Fruit fly (Drosophila melanogaster): ENCODE measurements around the gene elav.

Gene elav

DNA sequence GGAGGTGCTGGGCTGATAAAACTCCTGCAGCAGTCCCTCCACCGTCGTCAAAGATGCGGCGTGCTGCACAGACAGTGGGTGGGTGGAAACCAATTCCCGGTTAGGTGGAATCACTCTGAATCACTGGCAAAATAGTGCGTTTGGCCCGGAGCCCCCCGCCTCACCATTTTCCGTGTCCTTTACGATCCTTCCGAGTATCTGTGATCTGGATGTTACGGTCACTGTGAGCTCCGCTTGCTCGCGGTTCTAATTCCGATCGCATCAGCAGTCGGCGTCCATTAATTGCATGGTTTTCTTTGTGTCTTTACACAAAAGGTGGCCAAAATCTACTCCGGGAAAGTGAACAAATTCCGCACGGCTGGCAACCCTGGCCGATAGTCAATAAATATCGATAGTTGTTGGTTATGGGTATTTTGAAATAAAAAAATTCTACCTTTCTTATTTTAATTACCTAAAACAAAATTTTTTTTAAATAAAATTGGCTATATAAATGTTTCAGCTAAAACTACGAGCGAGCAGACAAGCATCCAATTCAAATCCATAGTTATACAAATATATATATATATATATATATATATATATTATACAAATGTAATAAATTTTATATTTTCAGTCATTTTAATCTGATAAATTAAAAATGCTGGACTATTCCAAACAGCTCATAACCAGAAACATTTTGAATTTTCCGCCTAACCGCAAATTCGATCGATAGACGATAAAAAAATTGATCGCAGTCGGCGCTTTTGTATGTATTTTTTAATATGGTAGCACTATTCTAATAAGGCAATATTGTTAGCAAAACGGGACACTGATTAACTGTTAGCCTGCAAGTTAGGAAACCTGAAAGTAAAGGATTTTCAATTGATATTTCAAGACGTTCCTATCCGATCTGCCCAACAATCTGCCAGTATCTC is 46.5 kb downstream of the elav start, which contains the start of the genes ebo and CG13373 (continued):
- TF ChIP-seq CG11398 (GFP tag; optimal IDR thresholded peaks at IDR 0.05), result no peak
- TF ChIP-seq CG5245 (GFP tag; optimal IDR thresholded peaks at IDR 0.05), result no peak
- peak; percentile 49 for TF ChIP-seq Bgb (GFP tag; IDR thresholded peaks at IDR 0.05; ENCODE audit: partially characterized antibody)
- TF ChIP-seq CG42726 (GFP tag; IDR thresholded peaks at IDR 0.05; ENCODE audit: partially characterized antibody), result no peak
- TF ChIP-seq fu2 (GFP tag; optimal IDR thresholded peaks at IDR 0.05), result no peak
- no peak for TF ChIP-seq lab (GFP tag; optimal IDR thresholded peaks at IDR 0.05)
- TF ChIP-seq tin (GFP tag; optimal IDR thresholded peaks at IDR 0.05), result peak; percentile 5
- peak; percentile 3 for TF ChIP-seq CG12659 (GFP tag; optimal IDR thresholded peaks at IDR 0.05)
- TF ChIP-seq Hmx (GFP tag; optimal IDR thresholded peaks at IDR 0.05), result no peak
- TF ChIP-seq BEAF-32 (GFP tag; optimal IDR thresholded peaks at IDR 0.05), result peak; percentile 69
- no peak for TF ChIP-seq Six4 (GFP tag; optimal IDR thresholded peaks at IDR 0.05)
- no peak for TF ChIP-seq CG12942 (GFP tag; optimal IDR thresholded peaks at IDR 0.05)
- TF ChIP-seq CG6272 (GFP tag; IDR thresholded peaks at IDR 0.05), result no peak
- TF ChIP-seq Stat92E (GFP tag; optimal IDR thresholded peaks at IDR 0.05), result peak in 1 of 3 experiments; percentile 15
- TF ChIP-seq NFAT (GFP tag; IDR thresholded peaks at IDR 0.05), result no peak
- no peak for TF ChIP-seq Gug (GFP tag; IDR thresholded peaks at IDR 0.05)
- TF ChIP-seq slbo (GFP tag; IDR thresholded peaks at IDR 0.05), result peak; percentile 61
- TF ChIP-seq dmrt11E (tag; optimal IDR thresholded peaks at IDR 0.05), result peak; percentile 24
- no peak for TF ChIP-seq cwo (GFP tag; optimal IDR thresholded peaks at IDR 0.05)
- peak; percentile 16; the same call in 1 of the 2 replicates for TF ChIP-seq ato (GFP tag; IDR thresholded peaks at IDR 0.05; ENCODE audit: partially characterized antibody)
- TF ChIP-seq CG3407 (GFP tag; optimal IDR thresholded peaks at IDR 0.05), result no peak
- TF ChIP-seq kay (GFP tag; optimal IDR thresholded peaks at IDR 0.05), result no peak
- no peak for TF ChIP-seq CG16815 (GFP tag; optimal IDR thresholded peaks at IDR 0.05)
- TF ChIP-seq cas (GFP tag; IDR thresholded peaks at IDR 0.05), result no peak
- no peak for TF ChIP-seq Hey (tag; optimal IDR thresholded peaks at IDR 0.05)
- peak; percentile 81 for TF ChIP-seq Med (GFP tag)
- no peak for TF ChIP-seq jing (GFP tag; optimal IDR thresholded peaks at IDR 0.05)
- TF ChIP-seq klu (GFP tag; IDR thresholded peaks at IDR 0.05), result no peak
- no peak for TF ChIP-seq tgo (GFP tag; IDR thresholded peaks at IDR 0.05)
- TF ChIP-seq bowl (GFP tag; IDR thresholded peaks at IDR 0.05), result no peak
- no peak for TF ChIP-seq slp2 (GFP tag; optimal IDR thresholded peaks at IDR 0.05)
- no peak for TF ChIP-seq ind (GFP tag; optimal IDR thresholded peaks at IDR 0.05)
- no peak for TF ChIP-seq sug (tag; optimal IDR thresholded peaks at IDR 0.05)
- TF ChIP-seq CG7928 (GFP tag; optimal IDR thresholded peaks at IDR 0.05), result no peak
- peak; percentile 28; the same call in 1 of the 2 replicates for TF ChIP-seq vvl (GFP tag; IDR thresholded peaks at IDR 0.05)
- TF ChIP-seq bigmax (GFP tag; optimal IDR thresholded peaks at IDR 0.05), result no peak
- TF ChIP-seq CG6654 (GFP tag; optimal IDR thresholded peaks at IDR 0.05), result no peak
- TF ChIP-seq CG18262 (tag; optimal IDR thresholded peaks at IDR 0.05), result peak; percentile 46
- peak; percentile 68 for TF ChIP-seq Dp (GFP tag; optimal IDR thresholded peaks at IDR 0.05)
- TF ChIP-seq Hr78 (GFP tag; optimal IDR thresholded peaks at IDR 0.05), result no peak
- no peak for TF ChIP-seq CG4730 (GFP tag; IDR thresholded peaks at IDR 0.05)
- no peak for TF ChIP-seq Poxn (GFP tag; IDR thresholded peaks at IDR 0.05)
- peak; percentile 46; the same call in 1 of the 3 replicates for TF ChIP-seq CG34224 (GFP tag; IDR thresholded peaks at IDR 0.05; ENCODE audit: partially characterized antibody)
- peak; percentile 21 for TF ChIP-seq CG30020 (tag; optimal IDR thresholded peaks at IDR 0.05)
- TF ChIP-seq CG7372 (GFP tag; IDR thresholded peaks at IDR 0.05), result no peak
- no peak for TF ChIP-seq CG13624 (GFP tag; optimal IDR thresholded peaks at IDR 0.05)
- TF ChIP-seq CG31365 (tag; optimal IDR thresholded peaks at IDR 0.05), result no peak
- TF ChIP-seq al (GFP tag; IDR thresholded peaks at IDR 0.05), result 0 out of 2 replicates have a peak, but pooled peaks have one; percentile 17

Measured in whole organism, embryonic.